Worm (Caenorhabditis elegans) whole organism, midembryonic: ENCODE data around the gene evl-18.

Source experiments
- T22C8.4 ChIP-seq: fragments of 200-800 bp; sonication (Bioruptor generic); IDR thresholded peaks from 2 replicates; pipeline ENCODE4 v1.3.6; 2022; ENCODE audit warnings: missing genetic modification characterization, missing compliant biosample characterization
- cog-1 ChIP-seq: sonication (generic microtip); optimal IDR thresholded peaks from 2 replicates; lab custom pipeline; 2016; ENCODE audit warnings: missing genetic modification characterization, missing compliant biosample characterization
- flt-1 ChIP-seq: fragments of 200-800 bp; sonication (Bioruptor generic); IDR thresholded peaks from 2 replicates; pipeline ENCODE4 v1.3.6; 2022; ENCODE audit warnings: missing genetic modification characterization, missing compliant biosample characterization
- klf-2 ChIP-seq: fragments of 200-800 bp; sonication (Bioruptor generic); conservative IDR thresholded peaks from 2 replicates; pipeline ENCODE4 v1.3.6; 2022; ENCODE audit warnings: missing genetic modification reagents, missing genetic modification characterization, missing compliant biosample characterization
- med-1 ChIP-seq: sonication (generic microtip); optimal IDR thresholded peaks from 2 replicates; lab custom pipeline; 2017; ENCODE audit warnings: missing genetic modification characterization, mild to moderate bottlenecking, missing compliant biosample characterization, antibody characterized with exemption, missing genetic modification reagents; ENCODE audit not compliant: insufficient read depth
- ref-1 ChIP-seq: fragments of 200-800 bp; sonication (Bioruptor generic); conservative IDR thresholded peaks from 2 replicates; pipeline ENCODE4 v1.3.6; 2022; ENCODE audit warnings: missing genetic modification reagents, missing genetic modification characterization, missing compliant biosample characterization
- tab-1 ChIP-seq: fragments of 200-800 bp; sonication (Bioruptor generic); IDR thresholded peaks from 2 replicates; pipeline ENCODE4 v1.3.6; 2022; ENCODE audit warnings: missing genetic modification characterization, missing compliant biosample characterization
- ztf-23 ChIP-seq: fragments of 200-800 bp; sonication (Bioruptor generic); IDR thresholded peaks from 2 replicates; pipeline ENCODE4 v1.3.6; 2022; ENCODE audit warnings: missing genetic modification reagents, missing genetic modification characterization, missing compliant biosample characterization
- ztf-29 ChIP-seq: fragments of 200-800 bp; sonication (Bioruptor generic); IDR thresholded peaks from 2 replicates; pipeline ENCODE4 v1.3.6; 2022; ENCODE audit warnings: missing genetic modification reagents, missing genetic modification characterization, missing compliant biosample characterization

Gene evl-18

DNA sequence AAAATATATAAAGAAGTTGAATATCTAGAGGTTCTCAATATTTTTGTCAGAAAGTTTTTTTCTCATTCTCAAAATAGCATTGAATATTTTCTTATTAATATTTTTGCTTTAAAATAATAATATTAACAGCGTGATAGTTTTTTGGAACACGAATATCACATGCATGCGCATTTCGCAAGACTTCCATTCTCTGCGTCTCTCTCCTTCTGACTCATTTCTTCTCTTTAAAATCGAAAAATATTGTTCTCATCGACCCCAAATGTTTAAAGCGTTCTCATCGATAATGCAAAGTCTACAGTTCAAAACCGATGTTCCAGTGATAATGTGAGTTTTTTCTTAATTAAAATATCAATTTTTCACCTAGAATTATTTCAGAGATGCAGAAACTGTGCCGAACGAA lies 31.4 kb downstream of the evl-18 start, which contains the start of gene C14B1.3:
Gene C14B1.3 (plus strand): TSS at position 168 of the 400 bp plus-strand sequence.
- TF ChIP-seq tab-1 (no peak), cog-1 (tag; lab: Kevin White, UChicago) (no peak), klf-2 (GFP tag; lab: Robert Waterston, UW) (no peak), ztf-23 (GFP tag; lab: Robert Waterston, UW) (no peak), ref-1 (GFP tag; lab: Robert Waterston, UW) (no peak), T22C8.4 (no peak), ztf-29 (GFP tag; lab: Robert Waterston, UW) (no peak), flt-1 (GFP tag; lab: Robert Waterston, UW) (no peak), med-1 (no peak)

- TF ChIP-seq ztf-29 (GFP tag; lab: Robert Waterston, UW) (0 out of 2 replicates have a peak, but pooled peaks have one; percentile 20), tab-1 (no peak)
Measured at ce11 chrIII:3701411-3702310, 33.2 kb downstream of the evl-18 start, which contains the start of the genes pdi-1 and C14B1.2. pdi-1 (minus strand) TSS chrIII:3701461. C14B1.2 (plus strand) TSS chrIII:3702260.

DNA sequence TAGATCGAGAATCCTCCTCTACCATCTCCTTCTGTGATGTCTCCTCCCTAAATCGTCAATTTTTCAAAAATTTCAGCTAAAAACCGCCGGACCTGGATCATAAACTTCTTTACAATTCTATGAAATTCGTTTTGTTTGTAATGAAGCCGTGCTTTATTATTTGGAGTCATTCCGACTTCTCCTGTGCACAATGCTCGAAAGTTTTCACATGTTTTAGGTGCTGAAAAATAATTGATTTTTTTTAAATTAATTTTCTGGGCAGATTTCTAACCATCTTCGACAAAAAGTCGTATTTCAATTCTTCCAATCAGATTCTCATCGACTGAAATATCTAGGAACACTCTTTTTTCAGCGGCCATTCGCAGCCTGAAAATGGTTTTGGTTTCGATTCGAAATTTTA lies 35.6 kb downstream of the evl-18 start, which contains the start of gene cyn-9:
Gene cyn-9 (minus strand): TSS at position 366 of the 400 bp plus-strand sequence.
- TF ChIP-seq ref-1 (GFP tag; lab: Robert Waterston, UW) (no peak), cog-1 (tag; lab: Kevin White, UChicago) (no peak), flt-1 (GFP tag; lab: Robert Waterston, UW) (no peak), tab-1 (no peak), ztf-23 (GFP tag; lab: Robert Waterston, UW) (no peak), klf-2 (GFP tag; lab: Robert Waterston, UW) (no peak), med-1 (no peak)

DNA sequence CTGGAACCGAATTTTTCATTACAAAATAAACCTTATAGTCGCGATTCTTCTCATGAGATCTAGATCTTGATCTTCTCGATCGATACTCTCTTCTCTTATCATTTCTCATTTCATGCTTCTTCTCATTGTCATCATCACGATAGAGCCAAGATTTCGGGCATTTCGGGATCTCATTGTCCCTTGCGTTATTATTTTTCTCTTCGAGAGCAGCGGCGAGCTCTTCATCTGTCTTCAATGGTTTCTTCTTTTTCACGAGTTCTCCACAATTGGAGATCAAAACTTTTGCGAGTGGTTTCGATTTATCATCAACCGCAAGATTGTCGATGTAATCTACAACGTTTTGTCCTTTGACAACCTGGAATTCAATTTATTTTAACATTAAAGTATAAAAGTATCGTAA lies 36.5 kb downstream of the evl-18 start:
- no peak for TF ChIP-seq ref-1 (GFP tag; lab: Robert Waterston, UW)
- no peak for TF ChIP-seq med-1
- TF ChIP-seq ztf-23 (GFP tag; lab: Robert Waterston, UW), result no peak

- peak; percentile 81 for TF ChIP-seq ztf-23 (GFP tag; lab: Robert Waterston, UW)
- TF ChIP-seq klf-2 (GFP tag; lab: Robert Waterston, UW), result peak; percentile 54; the same call in 1 of the 2 replicates
- 0 out of 2 replicates have a peak, but pooled peaks have one; percentile 15 for TF ChIP-seq ref-1 (GFP tag; lab: Robert Waterston, UW)
Measured at ce11 chrIII:3695398-3695797, 39.4 kb downstream of the evl-18 start.

ce11 chrIII:3694572-3694971 lies 40.3 kb downstream of the evl-18 start, which contains the start of gene npr-15:
npr-15 (minus strand) TSS chrIII:3694672.
- TF ChIP-seq klf-2 (GFP tag; lab: Robert Waterston, UW) (no peak), cog-1 (tag; lab: Kevin White, UChicago) (no peak), tab-1 (no peak), flt-1 (GFP tag; lab: Robert Waterston, UW) (no peak)

ce11 chrIII:3692516-3692915 lies 42.3 kb downstream of the evl-18 start:
- TF ChIP-seq med-1 (no peak), T22C8.4 (no peak), ref-1 (GFP tag; lab: Robert Waterston, UW) (no peak), ztf-29 (GFP tag; lab: Robert Waterston, UW) (no peak), tab-1 (no peak), ztf-23 (GFP tag; lab: Robert Waterston, UW) (no peak)

- no peak for TF ChIP-seq tab-1
- no peak for TF ChIP-seq flt-1 (GFP tag; lab: Robert Waterston, UW)
- no peak for TF ChIP-seq ref-1 (GFP tag; lab: Robert Waterston, UW)
- TF ChIP-seq cog-1 (tag; lab: Kevin White, UChicago), result no peak
Measured at ce11 chrIII:3682869-3683403, 51.9 kb downstream of the evl-18 start.

ce11 chrIII:3681351-3681938 lies 53.4 kb downstream of the evl-18 start:
- TF ChIP-seq ztf-23 (GFP tag; lab: Robert Waterston, UW), result no peak
- no peak for TF ChIP-seq ref-1 (GFP tag; lab: Robert Waterston, UW)
- TF ChIP-seq T22C8.4, result no peak
- TF ChIP-seq ztf-29 (GFP tag; lab: Robert Waterston, UW), result no peak
- no peak for TF ChIP-seq klf-2 (GFP tag; lab: Robert Waterston, UW)
- TF ChIP-seq tab-1, result no peak
- no peak for TF ChIP-seq med-1
- no peak for TF ChIP-seq cog-1 (tag; lab: Kevin White, UChicago)
- no peak for TF ChIP-seq flt-1 (GFP tag; lab: Robert Waterston, UW)
